Worm (Caenorhabditis elegans) whole organism, midembryonic: ENCODE data around the gene F32D8.7.

Experiments used
- T22C8.4 ChIP-seq: fragments of 200-800 bp; sonication (Bioruptor generic); IDR thresholded peaks from 2 replicates; pipeline ENCODE4 v1.3.6; 2022; ENCODE audit warnings: missing genetic modification characterization, missing compliant biosample characterization
- cog-1 ChIP-seq: sonication (generic microtip); optimal IDR thresholded peaks from 2 replicates; lab custom pipeline; 2016; ENCODE audit warnings: missing genetic modification characterization, missing compliant biosample characterization
- flt-1 ChIP-seq: fragments of 200-800 bp; sonication (Bioruptor generic); IDR thresholded peaks from 2 replicates; pipeline ENCODE4 v1.3.6; 2022; ENCODE audit warnings: missing genetic modification characterization, missing compliant biosample characterization
- klf-2 ChIP-seq: fragments of 200-800 bp; sonication (Bioruptor generic); conservative IDR thresholded peaks from 2 replicates; pipeline ENCODE4 v1.3.6; 2022; ENCODE audit warnings: missing genetic modification reagents, missing genetic modification characterization, missing compliant biosample characterization
- med-1 ChIP-seq: sonication (generic microtip); optimal IDR thresholded peaks from 2 replicates; lab custom pipeline; 2017; ENCODE audit warnings: missing genetic modification characterization, mild to moderate bottlenecking, missing compliant biosample characterization, antibody characterized with exemption, missing genetic modification reagents; ENCODE audit not compliant: insufficient read depth
- ref-1 ChIP-seq: fragments of 200-800 bp; sonication (Bioruptor generic); conservative IDR thresholded peaks from 2 replicates; pipeline ENCODE4 v1.3.6; 2022; ENCODE audit warnings: missing genetic modification reagents, missing genetic modification characterization, missing compliant biosample characterization
- tab-1 ChIP-seq: fragments of 200-800 bp; sonication (Bioruptor generic); IDR thresholded peaks from 2 replicates; pipeline ENCODE4 v1.3.6; 2022; ENCODE audit warnings: missing genetic modification characterization, missing compliant biosample characterization
- ztf-23 ChIP-seq: fragments of 200-800 bp; sonication (Bioruptor generic); IDR thresholded peaks from 2 replicates; pipeline ENCODE4 v1.3.6; 2022; ENCODE audit warnings: missing genetic modification reagents, missing genetic modification characterization, missing compliant biosample characterization
- ztf-29 ChIP-seq: fragments of 200-800 bp; sonication (Bioruptor generic); IDR thresholded peaks from 2 replicates; pipeline ENCODE4 v1.3.6; 2022; ENCODE audit warnings: missing genetic modification reagents, missing genetic modification characterization, missing compliant biosample characterization

F32D8.7 gene

ce11 chrV:10929511-10929910 is 31.3 kb downstream of the F32D8.7 start, which contains the start of gene F58B4.3:
Gene F58B4.3 (plus strand): TSS chrV:10929811.
- TF ChIP-seq klf-2 (GFP tag; lab: Robert Waterston, UW): no peak
- no peak for TF ChIP-seq ztf-23 (GFP tag; lab: Robert Waterston, UW)
- no peak for TF ChIP-seq med-1 (GFP tag; lab: Kevin White, UChicago)
- no peak for TF ChIP-seq cog-1 (tag; lab: Kevin White, UChicago)
- no peak for TF ChIP-seq tab-1 (GFP tag; lab: Robert Waterston, UW)
- TF ChIP-seq ref-1 (GFP tag; lab: Robert Waterston, UW): no peak
- no peak for TF ChIP-seq ztf-29 (GFP tag; lab: Robert Waterston, UW)
- TF ChIP-seq T22C8.4: no peak
- TF ChIP-seq flt-1 (GFP tag; lab: Robert Waterston, UW): no peak

ce11 chrV:10931189-10931588 is 33.0 kb downstream of the F32D8.7 start, which contains the start of gene scvp-1:
Gene scvp-1 (minus strand): TSS chrV:10931289.
- TF ChIP-seq T22C8.4 (no peak), cog-1 (tag; lab: Kevin White, UChicago) (no peak), tab-1 (GFP tag; lab: Robert Waterston, UW) (no peak), ztf-23 (GFP tag; lab: Robert Waterston, UW) (no peak), ref-1 (GFP tag; lab: Robert Waterston, UW) (no peak)

ce11 chrV:10932411-10932810 is 34.2 kb downstream of the F32D8.7 start, which contains the start of gene F58B4.5:
Gene F58B4.5 (plus strand): TSS chrV:10932693.
- TF ChIP-seq klf-2 (GFP tag; lab: Robert Waterston, UW) (no peak), ref-1 (GFP tag; lab: Robert Waterston, UW) (no peak), flt-1 (GFP tag; lab: Robert Waterston, UW) (no peak), T22C8.4 (no peak), ztf-23 (GFP tag; lab: Robert Waterston, UW) (no peak), tab-1 (GFP tag; lab: Robert Waterston, UW) (no peak), cog-1 (tag; lab: Kevin White, UChicago) (no peak), ztf-29 (GFP tag; lab: Robert Waterston, UW) (no peak), med-1 (GFP tag; lab: Kevin White, UChicago) (no peak)

DNA sequence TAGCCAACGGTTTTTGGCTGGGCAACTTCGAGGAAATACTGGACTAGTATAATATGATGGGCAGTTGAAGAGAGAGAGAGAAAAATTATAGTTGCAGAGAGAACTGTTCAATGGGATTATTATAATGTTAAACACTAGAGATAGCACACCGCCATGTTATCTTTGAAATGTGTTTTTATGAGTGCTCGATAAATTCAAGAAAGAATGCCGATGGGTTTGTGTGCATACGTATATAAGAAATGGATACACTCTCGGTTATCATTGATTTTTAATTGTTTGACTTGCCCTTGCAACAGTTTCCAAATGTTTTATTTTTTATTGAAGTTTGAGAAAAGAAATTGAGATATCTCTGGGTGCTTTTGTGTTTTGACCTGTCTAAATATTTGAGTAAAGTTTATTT is 38.4 kb downstream of the F32D8.7 start, which contains the start of gene F17C11.12:
F17C11.12 (minus strand) TSS at position 240 of the 400 bp plus-strand sequence.
- TF ChIP-seq ztf-23 (GFP tag; lab: Robert Waterston, UW) (no peak), T22C8.4 (no peak), tab-1 (GFP tag; lab: Robert Waterston, UW) (no peak), klf-2 (GFP tag; lab: Robert Waterston, UW) (no peak), med-1 (GFP tag; lab: Kevin White, UChicago) (no peak), ref-1 (GFP tag; lab: Robert Waterston, UW) (no peak), cog-1 (tag; lab: Kevin White, UChicago) (no peak), ztf-29 (GFP tag; lab: Robert Waterston, UW) (no peak), flt-1 (GFP tag; lab: Robert Waterston, UW) (no peak)

ce11 chrV:10937294-10937693 is 39.1 kb downstream of the F32D8.7 start:
- no peak for TF ChIP-seq T22C8.4
- no peak for TF ChIP-seq klf-2 (GFP tag; lab: Robert Waterston, UW)
- no peak for TF ChIP-seq med-1 (GFP tag; lab: Kevin White, UChicago)
- TF ChIP-seq tab-1 (GFP tag; lab: Robert Waterston, UW): no peak
- no peak for TF ChIP-seq cog-1 (tag; lab: Kevin White, UChicago)
- no peak for TF ChIP-seq flt-1 (GFP tag; lab: Robert Waterston, UW)
- TF ChIP-seq ztf-23 (GFP tag; lab: Robert Waterston, UW): no peak
- TF ChIP-seq ref-1 (GFP tag; lab: Robert Waterston, UW): no peak
- no peak for TF ChIP-seq ztf-29 (GFP tag; lab: Robert Waterston, UW)

DNA sequence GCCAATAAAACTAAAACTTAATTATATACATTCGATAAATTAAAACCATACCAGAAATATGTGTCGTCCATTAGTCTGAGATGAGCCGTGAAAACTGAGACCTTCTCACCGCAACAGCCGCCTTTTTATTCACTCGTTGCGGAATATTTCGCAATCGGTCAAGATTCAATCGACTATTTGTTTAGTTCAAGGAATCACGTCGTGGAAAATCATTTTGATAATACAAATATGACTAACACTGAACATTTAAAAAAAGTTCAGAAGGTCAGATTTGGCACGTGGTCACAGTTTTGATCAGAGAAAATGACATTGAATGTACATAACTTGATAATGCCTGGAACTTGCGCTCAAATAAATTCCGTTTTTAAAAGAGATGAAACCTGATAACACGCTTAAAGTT is 40.5 kb downstream of the F32D8.7 start, which contains the start of gene F17C11.11:
F17C11.11 (minus strand) TSS at position 79 of the 400 bp plus-strand sequence.
- no peak for TF ChIP-seq ztf-29 (GFP tag; lab: Robert Waterston, UW)
- TF ChIP-seq flt-1 (GFP tag; lab: Robert Waterston, UW): no peak

DNA sequence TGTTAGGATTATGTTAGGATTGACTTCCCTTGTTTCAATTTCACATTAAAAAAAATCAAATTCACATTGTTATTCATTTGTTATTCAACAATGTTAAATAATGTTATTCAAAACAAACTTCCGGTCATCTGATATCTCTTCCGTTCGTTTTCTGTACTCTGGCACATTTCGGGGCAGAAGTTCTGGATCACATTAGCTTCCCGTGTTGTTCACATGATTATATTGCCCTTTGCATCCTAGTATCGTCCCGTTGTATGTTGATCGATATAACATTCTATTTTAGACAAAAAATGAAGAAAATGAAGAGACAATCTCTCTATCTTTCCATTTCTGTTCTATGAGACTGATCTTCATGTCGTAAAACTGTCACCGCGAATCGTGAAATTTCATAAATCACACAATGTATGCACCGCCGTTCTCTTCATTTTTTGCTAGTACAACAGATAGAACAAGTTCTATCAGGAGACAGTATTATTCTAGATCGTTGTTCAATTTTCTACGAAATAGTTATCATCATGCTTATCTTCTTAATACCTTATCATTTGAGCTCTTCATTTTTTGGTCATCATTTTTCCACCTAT is 41.8 kb downstream of the F32D8.7 start:
- TF ChIP-seq cog-1 (tag; lab: Kevin White, UChicago) (no peak), klf-2 (GFP tag; lab: Robert Waterston, UW) (no peak), T22C8.4 (no peak), flt-1 (GFP tag; lab: Robert Waterston, UW) (no peak), tab-1 (GFP tag; lab: Robert Waterston, UW) (no peak), med-1 (GFP tag; lab: Kevin White, UChicago) (no peak), ztf-23 (GFP tag; lab: Robert Waterston, UW) (no peak), ref-1 (GFP tag; lab: Robert Waterston, UW) (no peak), ztf-29 (GFP tag; lab: Robert Waterston, UW) (no peak)

ce11 chrV:10940571-10940991 is 42.3 kb downstream of the F32D8.7 start:
- TF ChIP-seq cog-1 (tag; lab: Kevin White, UChicago) (peak; percentile 14), ztf-29 (GFP tag; lab: Robert Waterston, UW) (no peak), med-1 (GFP tag; lab: Kevin White, UChicago) (no peak)

- no peak for TF ChIP-seq med-1 (GFP tag; lab: Kevin White, UChicago)
- TF ChIP-seq cog-1 (tag; lab: Kevin White, UChicago): no peak
These were observed 42.9 kb downstream of the F32D8.7 start, which contains the start of gene F17C11.26 for ce11 chrV:10941150-10941549. Gene F17C11.26 (plus strand): TSS chrV:10941450.
